Worm (Caenorhabditis elegans): ENCODE data around the gene R10E4.3.

ce11 chrIII:4275704-4276103, 11.6 kb downstream of the R10E4.3 start:
- no peak for TF ChIP-seq lin-13 (GFP tag; optimal IDR thresholded peaks at IDR 0.05)
- no peak for TF ChIP-seq mdl-1 (tag; optimal IDR thresholded peaks at IDR 0.05)
- TF ChIP-seq lin-11 (tag; optimal IDR thresholded peaks at IDR 0.05) = no peak
- no peak for TF ChIP-seq elt-3 (tag; optimal IDR thresholded peaks at IDR 0.05)
- TF ChIP-seq ztf-4 (tag; optimal IDR thresholded peaks at IDR 0.05) = no peak
- no peak for TF ChIP-seq mab-5 (tag; optimal IDR thresholded peaks at IDR 0.05)
- TF ChIP-seq ceh-82 (tag; optimal IDR thresholded peaks at IDR 0.05) = no peak
- no peak for TF ChIP-seq C34F6.9 (tag; optimal IDR thresholded peaks at IDR 0.05)
